Fruit fly (Drosophila melanogaster): Measurements from ENCODE around the gene by.
A peak's percentile ranks its signal among the peaks of the same experiment; 100 is the strongest.

Gene by

DNA sequence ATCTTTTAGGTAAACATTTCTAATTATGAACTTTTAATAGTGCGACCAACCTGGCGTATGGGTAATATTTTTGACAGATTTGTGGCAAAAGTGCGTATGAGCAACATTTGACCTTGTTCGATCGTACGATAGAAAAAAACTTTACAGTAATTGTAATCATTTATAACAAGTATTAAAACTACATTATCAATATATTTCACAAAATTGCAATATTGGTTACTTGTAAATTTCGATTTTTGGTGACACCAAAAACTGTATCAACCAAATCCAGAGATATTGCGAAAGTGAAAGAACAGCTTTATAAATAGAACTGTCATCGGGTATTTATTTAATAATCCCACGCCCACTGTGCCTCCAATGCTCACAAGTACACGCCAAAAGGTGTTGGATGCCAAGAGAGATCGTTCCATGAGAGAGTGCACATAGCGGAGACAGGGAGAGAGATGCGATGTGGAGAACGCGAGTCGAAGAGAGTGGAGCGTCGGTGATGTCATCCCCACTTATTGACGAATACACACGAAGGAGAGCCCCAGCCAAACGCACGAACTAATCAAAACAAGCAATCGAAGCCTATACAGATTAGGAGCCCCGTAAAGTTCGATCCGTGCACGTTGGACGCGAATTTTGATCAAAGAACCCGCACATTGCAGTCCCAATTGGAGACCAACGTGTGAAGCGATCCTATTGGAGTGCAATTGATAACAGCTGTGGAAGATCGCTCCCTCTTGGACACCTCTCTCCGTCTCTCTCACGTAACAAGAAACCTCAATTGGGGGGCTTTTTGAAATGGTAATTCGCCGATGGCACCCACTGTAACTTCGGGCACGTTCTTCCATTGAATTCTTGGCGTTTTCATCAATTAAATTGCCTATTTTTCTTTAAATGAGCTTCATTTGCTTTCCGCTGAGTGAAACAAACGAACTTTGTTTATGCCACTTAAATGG, 642 bp upstream of the by start (continued):
- TF ChIP-seq CG10431 (GFP tag; optimal IDR thresholded peaks at IDR 0.05) (peak; percentile 91), CG2116 (GFP tag; optimal IDR thresholded peaks at IDR 0.05) (peak; percentile 79), Sox100B (GFP tag; optimal IDR thresholded peaks at IDR 0.05) (peak; percentile 99), gsb-n (tag; optimal IDR thresholded peaks at IDR 0.05) (peak; percentile 91), CG15269 (tag; optimal IDR thresholded peaks at IDR 0.05) (peak; percentile 97), br (optimal IDR thresholded peaks at IDR 0.05) (no peak), nmo (GFP tag; optimal IDR thresholded peaks at IDR 0.05) (peak; percentile 98), shn (GFP tag; optimal IDR thresholded peaks at IDR 0.05) (peak; percentile 92), usp (GFP tag; optimal IDR thresholded peaks at IDR 0.05) (no peak), tio (GFP tag; optimal IDR thresholded peaks at IDR 0.05) (peak; percentile 97), Nf-YB (GFP tag; optimal IDR thresholded peaks at IDR 0.05) (peak; percentile 86), sc (optimal IDR thresholded peaks at IDR 0.05) (no peak), sc (GFP tag; optimal IDR thresholded peaks at IDR 0.05) (peak; percentile 94), croc (GFP tag; conservative IDR thresholded peaks at IDR 0.05) (peak; percentile 85), CG17361 (GFP tag; IDR thresholded peaks at IDR 0.05) (peak; percentile 99), tll (GFP tag; optimal IDR thresholded peaks at IDR 0.05) (peak in 1 of 2 experiments; percentile 38), Oaz (GFP tag; IDR thresholded peaks at IDR 0.05) (peak; percentile 75), oc (tag; optimal IDR thresholded peaks at IDR 0.05) (peak; percentile 62), CG3847 (GFP tag; IDR thresholded peaks at IDR 0.05) (peak; percentile 90), CG5180 (GFP tag; optimal IDR thresholded peaks at IDR 0.05) (peak; percentile 84), chn (GFP tag; optimal IDR thresholded peaks at IDR 0.05) (peak; percentile 89), cas (GFP tag; IDR thresholded peaks at IDR 0.05) (peak; percentile 61), CG1647 (GFP tag; optimal IDR thresholded peaks at IDR 0.05) (peak; percentile 87), Aef1 (GFP tag; IDR thresholded peaks at IDR 0.05) (peak; percentile 84), jigr1 (GFP tag; IDR thresholded peaks at IDR 0.05) (peak; percentile 87), CG7271 (tag; optimal IDR thresholded peaks at IDR 0.05) (peak; percentile 46), CG42726 (GFP tag; IDR thresholded peaks at IDR 0.05; ENCODE audit: partially characterized antibody) (0 out of 2 replicates have a peak, but pooled peaks have one; percentile 1), Doc3 (GFP tag; IDR thresholded peaks at IDR 0.05; ENCODE audit: partially characterized antibody) (0 out of 3 replicates have a peak, but pooled peaks have one; percentile 19), pnt (GFP tag; optimal IDR thresholded peaks at IDR 0.05) (peak; percentile 91), Dp (GFP tag; optimal IDR thresholded peaks at IDR 0.05) (peak; percentile 13), gcm2 (GFP tag; optimal IDR thresholded peaks at IDR 0.05) (peak; percentile 68), CG7928 (GFP tag; optimal IDR thresholded peaks at IDR 0.05) (peak; percentile 78), Bteb2 (GFP tag; optimal IDR thresholded peaks at IDR 0.05) (peak; percentile 88), CG7745 (tag; optimal IDR thresholded peaks at IDR 0.05) (no peak), CG2129 (GFP tag; IDR thresholded peaks at IDR 0.05; ENCODE audit: partially characterized antibody) (no peak), cwo (GFP tag; optimal IDR thresholded peaks at IDR 0.05) (peak; percentile 95), phol (tag; optimal IDR thresholded peaks at IDR 0.05) (peak; percentile 96), Eip74EF (GFP tag; optimal IDR thresholded peaks at IDR 0.05) (peak in 1 of 2 experiments; percentile 98), tgo (GFP tag; IDR thresholded peaks at IDR 0.05) (peak; percentile 92), peb (GFP tag; IDR thresholded peaks at IDR 0.05) (peak; percentile 47; the same call in 1 of the 2 replicates), HLHmδ (GFP tag; optimal IDR thresholded peaks at IDR 0.05) (peak; percentile 39), Ets97D (GFP tag; optimal IDR thresholded peaks at IDR 0.05) (peak; percentile 74), ac (GFP tag; optimal IDR thresholded peaks at IDR 0.05) (peak; percentile 70), CG2875 (GFP tag; optimal IDR thresholded peaks at IDR 0.05) (peak; percentile 96), Abd-B (GFP tag; optimal IDR thresholded peaks at IDR 0.05) (peak; percentile 94), Hr3 (GFP tag; optimal IDR thresholded peaks at IDR 0.05) (peak; percentile 95), her (GFP tag; optimal IDR thresholded peaks at IDR 0.05) (peak; percentile 81)
